Worm (Caenorhabditis elegans): ENCODE data around the gene nspa-8.

nspa-8 gene

ce11 chrV:14800402-14800801, 26.4 kb downstream of the nspa-8 start:
- TF ChIP-seq nhr-11 (tag; optimal IDR thresholded peaks at IDR 0.05) (peak; percentile 35), nhr-28 (tag; optimal IDR thresholded peaks at IDR 0.05) (peak; percentile 41), daf-16 (GFP tag; optimal IDR thresholded peaks at IDR 0.05) (peak in 1 of 2 experiments; percentile 8), daf-16 (tag; optimal IDR thresholded peaks at IDR 0.05) (no peak), fos-1 (tag; optimal IDR thresholded peaks at IDR 0.05) (no peak)

ce11 chrV:14797886-14798285, 29.0 kb downstream of the nspa-8 start:
- TF ChIP-seq zip-11 (GFP tag; IDR thresholded peaks at IDR 0.05), result no peak
- no peak for TF ChIP-seq nhr-11 (tag; optimal IDR thresholded peaks at IDR 0.05)
- no peak for TF ChIP-seq ctbp-1 (GFP tag; IDR thresholded peaks at IDR 0.05)
- TF ChIP-seq mes-2 (tag; optimal IDR thresholded peaks at IDR 0.05; ENCODE audit: poor library complexity, severe bottlenecking), result no peak
- no peak for TF ChIP-seq unc-62 (GFP tag; optimal IDR thresholded peaks at IDR 0.05 in 1 of 2)
- TF ChIP-seq unc-62 (tag; optimal IDR thresholded peaks at IDR 0.05), result no peak
- TF ChIP-seq spr-3 (GFP tag; optimal IDR thresholded peaks at IDR 0.05), result no peak
- TF ChIP-seq hif-1 (tag; optimal IDR thresholded peaks at IDR 0.05), result no peak
- no peak for TF ChIP-seq ZK337.2 (GFP tag; IDR thresholded peaks at IDR 0.05)
- no peak for TF ChIP-seq nhr-41 (GFP tag; IDR thresholded peaks at IDR 0.05)
- TF ChIP-seq unc-130 (GFP tag; optimal IDR thresholded peaks at IDR 0.05), result no peak
- no peak for TF ChIP-seq daf-12 (tag; optimal IDR thresholded peaks at IDR 0.05)
- no peak for TF ChIP-seq ztf-11 (tag; optimal IDR thresholded peaks at IDR 0.05)
- no peak for TF ChIP-seq F26F4.8 (GFP tag; conservative IDR thresholded peaks at IDR 0.05)
- TF ChIP-seq nhr-48 (tag; optimal IDR thresholded peaks at IDR 0.05), result no peak
- TF ChIP-seq jun-1 (tag; optimal IDR thresholded peaks at IDR 0.05), result no peak
- no peak for TF ChIP-seq nhr-102 (tag; optimal IDR thresholded peaks at IDR 0.05)

- TF ChIP-seq Y5F2A.4 (GFP tag; optimal IDR thresholded peaks at IDR 0.05) (no peak), snpc-4 (tag; optimal IDR thresholded peaks at IDR 0.05) (no peak), lin-1 (GFP tag; IDR thresholded peaks at IDR 0.05) (no peak), mxl-2 (GFP tag; conservative IDR thresholded peaks at IDR 0.05) (no peak), pha-4 (GFP tag; IDR thresholded peaks at IDR 0.05) (no peak), pha-4 (tag; optimal IDR thresholded peaks at IDR 0.05) (no peak), egl-43 (GFP tag; IDR thresholded peaks at IDR 0.05) (no peak), saeg-2 (GFP tag; IDR thresholded peaks at IDR 0.05) (no peak), daf-16 (GFP tag; optimal IDR thresholded peaks at IDR 0.05) (no peak), daf-16 (tag; optimal IDR thresholded peaks at IDR 0.05) (no peak), snpc-1.2 (GFP tag; IDR thresholded peaks at IDR 0.05) (no peak), zfp-3 (GFP tag; conservative IDR thresholded peaks at IDR 0.05) (no peak), sdz-12 (GFP tag; optimal IDR thresholded peaks at IDR 0.05) (no peak), nhr-28 (tag; optimal IDR thresholded peaks at IDR 0.05) (no peak), dmd-8 (GFP tag; IDR thresholded peaks at IDR 0.05) (no peak), nhr-77 (tag; optimal IDR thresholded peaks at IDR 0.05) (no peak), F49E8.2 (tag; optimal IDR thresholded peaks at IDR 0.05; ENCODE audit: borderline replicate concordance) (no peak)
Observed at ce11 chrV:14793043-14793442, 33.8 kb downstream of the nspa-8 start.

- TF ChIP-seq unc-62 (GFP tag; optimal IDR thresholded peaks at IDR 0.05 in 1 of 2) (peak in 1 of 2 experiments; percentile 83), unc-62 (tag; optimal IDR thresholded peaks at IDR 0.05) (no peak), ces-1 (GFP tag; optimal IDR thresholded peaks at IDR 0.05) (no peak)
Observed at ce11 chrV:14792346-14792745, 34.5 kb downstream of the nspa-8 start.

ce11 chrV:14791703-14792102, 35.1 kb downstream of the nspa-8 start:
- TF ChIP-seq ceh-44 (GFP tag; IDR thresholded peaks at IDR 0.05) (no peak), madf-9 (GFP tag; conservative IDR thresholded peaks at IDR 0.05) (no peak), unc-62 (GFP tag; optimal IDR thresholded peaks at IDR 0.05 in 1 of 2) (peak in 1 of 2 experiments; percentile 76), unc-62 (tag; optimal IDR thresholded peaks at IDR 0.05) (no peak), Y105C5A.15 (GFP tag; IDR thresholded peaks at IDR 0.05) (no peak), lin-38 (GFP tag; IDR thresholded peaks at IDR 0.05) (no peak), hmg-1.1 (GFP tag; IDR thresholded peaks at IDR 0.05) (no peak), ces-1 (GFP tag; optimal IDR thresholded peaks at IDR 0.05) (no peak), Y48G9A.11 (GFP tag; IDR thresholded peaks at IDR 0.05) (no peak), hlh-11 (tag; optimal IDR thresholded peaks at IDR 0.05) (no peak)
